Worm (Caenorhabditis elegans) whole organism, dauer: ENCODE measurements around the gene lgc-43.

Experiments used
- unc-62 ChIP-seq: sonication (generic microtip); optimal IDR thresholded peaks from 2 replicates; lab custom pipeline; 2017; ENCODE audit warnings: missing biosample characterization, missing genetic modification reagents, missing genetic modification characterization

The lgc-43 gene

DNA sequence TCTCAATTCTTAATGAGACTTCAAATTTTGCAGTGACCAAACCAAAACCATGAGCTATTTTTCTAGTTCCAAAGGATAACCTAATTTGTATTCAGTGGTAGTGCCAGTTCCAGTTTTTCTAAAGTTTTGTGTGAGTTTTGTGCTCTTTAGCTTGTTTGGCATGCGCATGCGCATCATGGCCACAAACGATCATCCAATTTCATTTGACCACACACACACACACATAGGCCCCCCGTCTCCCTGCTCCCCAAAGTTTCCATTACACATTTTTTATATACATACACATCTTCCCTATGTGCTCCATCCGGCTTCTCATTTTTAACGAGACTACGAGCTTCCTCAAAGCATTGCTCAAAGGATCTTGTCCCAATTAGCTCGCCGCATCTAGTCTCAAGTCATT, 4.0 kb upstream of the lgc-43 start:
- no peak for TF ChIP-seq unc-62 (GFP tag; lab: Kevin White, UChicago)

DNA sequence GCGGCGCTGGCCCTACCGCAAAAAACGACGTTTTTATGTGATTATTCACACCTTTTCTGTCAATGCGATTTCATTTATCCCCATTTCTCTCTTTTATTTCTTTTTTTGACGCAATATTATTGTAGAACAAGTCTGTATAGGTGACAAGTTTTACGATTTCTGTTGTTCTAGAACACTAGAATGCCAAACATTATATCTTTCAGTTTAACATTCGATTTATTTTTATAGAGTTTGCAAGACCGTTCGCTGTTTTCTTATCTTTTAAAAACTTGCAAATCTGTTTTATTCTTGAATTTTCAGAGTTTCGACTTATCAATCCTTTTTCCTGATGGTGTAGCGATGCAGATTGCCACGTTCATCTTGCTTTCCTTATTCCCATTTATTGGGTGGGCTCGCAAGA, 2.4 kb upstream of the lgc-43 start, which contains the start of gene efn-2:
Gene efn-2, plus strand, starts transcription at position 301 of the 400 bp plus-strand sequence.
- no peak for TF ChIP-seq unc-62 (GFP tag; lab: Kevin White, UChicago)

DNA sequence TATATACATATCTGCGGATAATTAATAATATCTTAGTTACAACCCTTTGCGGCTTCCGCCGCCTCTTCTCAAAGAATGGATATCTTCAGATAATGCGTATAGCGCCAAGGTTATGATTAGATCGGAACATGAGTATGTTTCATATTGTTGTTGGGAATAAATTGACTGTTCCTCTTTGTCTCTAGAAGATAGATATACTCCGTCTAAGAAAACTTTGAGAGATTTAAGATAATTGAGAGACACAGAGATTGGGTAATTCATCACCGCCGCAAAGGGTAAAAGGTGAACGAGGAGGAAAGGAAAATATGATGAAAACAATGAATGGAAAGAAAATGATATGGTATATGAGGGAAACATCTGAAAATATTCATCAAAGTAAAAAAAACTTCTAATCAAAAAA, 1.8 kb upstream of the lgc-43 start:
- TF ChIP-seq unc-62 (GFP tag; lab: Kevin White, UChicago) = no peak

DNA sequence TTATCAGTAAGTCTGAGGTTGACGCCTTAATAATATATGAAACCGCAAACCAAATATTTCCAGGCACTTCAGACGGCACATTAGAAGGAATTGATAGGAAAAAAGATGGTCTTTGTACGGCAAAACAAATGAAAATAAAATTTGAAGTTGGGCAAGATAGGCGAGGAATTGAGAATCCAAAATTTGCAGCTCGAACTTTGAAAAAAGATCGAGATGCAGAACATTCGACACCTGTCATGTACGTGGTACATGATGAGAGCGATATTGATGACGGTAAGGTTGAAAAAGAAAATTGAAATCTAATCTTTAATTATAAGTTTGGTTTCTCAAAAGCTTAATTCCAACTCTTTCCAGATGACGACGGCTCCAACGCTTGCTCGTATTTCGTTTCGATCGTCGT, 867 bp upstream of the lgc-43 start:
- no peak for TF ChIP-seq unc-62 (GFP tag; lab: Kevin White, UChicago)

DNA sequence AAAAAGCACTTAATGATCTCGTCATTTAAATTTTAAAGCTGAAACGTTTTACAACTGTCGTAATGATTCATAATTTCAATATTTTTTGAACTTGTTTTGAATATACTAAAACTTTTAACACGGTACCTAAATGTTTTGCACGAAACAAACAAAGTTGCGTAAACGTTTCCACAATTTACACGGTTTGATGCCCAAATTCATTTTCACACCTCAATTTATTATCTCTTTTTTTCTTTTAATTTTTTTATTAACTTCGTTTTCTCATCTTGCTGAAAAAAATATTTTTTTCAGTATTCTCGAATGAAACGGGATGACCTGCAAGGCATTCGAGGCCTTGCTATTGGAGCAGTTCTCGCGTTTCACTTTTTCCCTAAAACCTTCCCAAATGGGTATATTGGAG, 5.8 kb downstream of the lgc-43 start, which contains the start of gene oac-8:
Gene oac-8, plus strand, starts transcription at position 301 of the 400 bp plus-strand sequence.
- no peak for TF ChIP-seq unc-62 (GFP tag; lab: Kevin White, UChicago)

DNA sequence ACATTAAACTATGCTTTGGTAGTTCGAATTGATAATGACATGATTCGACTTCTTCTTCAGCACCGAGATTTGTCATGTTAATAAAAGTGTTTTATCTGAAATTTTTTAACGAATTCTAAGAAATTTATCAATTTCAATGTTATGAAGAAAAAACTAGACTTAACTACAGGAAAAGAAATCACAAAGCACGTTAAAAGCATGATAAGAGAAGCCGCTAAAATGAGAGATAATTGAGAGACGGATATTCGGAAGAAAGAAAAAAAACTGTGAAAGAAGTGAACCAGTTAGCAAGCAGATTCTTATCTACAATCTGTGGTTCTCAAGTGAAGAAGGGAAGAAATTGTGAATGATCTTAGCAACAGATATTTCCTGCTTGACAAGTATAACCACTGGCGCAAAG, 10.6 kb downstream of the lgc-43 start, which contains the start of gene C43F9.4:
Gene C43F9.4, minus strand, starts transcription at position 101 of the 400 bp plus-strand sequence.
- no peak for TF ChIP-seq unc-62 (GFP tag; lab: Kevin White, UChicago)

DNA sequence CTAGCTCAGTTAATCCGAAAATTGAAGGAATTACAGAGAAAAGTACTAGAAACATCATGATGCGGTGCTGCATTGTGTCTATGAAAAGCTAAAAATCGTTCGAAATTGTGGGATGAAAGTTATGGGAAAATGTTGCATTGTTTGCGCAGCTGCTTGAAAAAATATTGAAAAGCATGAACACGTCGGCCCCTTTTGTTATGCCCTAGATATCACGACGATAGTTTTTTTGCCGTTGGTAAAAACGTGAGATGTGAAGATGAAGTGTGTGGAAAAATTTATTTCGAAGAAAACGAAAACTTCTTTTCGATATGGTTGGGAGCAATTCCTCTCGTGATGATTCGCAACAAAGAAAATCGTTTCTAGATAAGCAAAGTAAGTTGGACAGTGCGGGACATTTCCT, 12.2 kb downstream of the lgc-43 start, which contains the start of the genes C43F9.5 and nkb-2:
Gene C43F9.5, minus strand, starts transcription at position 101 of the 400 bp plus-strand sequence.
Gene nkb-2, plus strand, starts transcription at position 277 of the 400 bp plus-strand sequence.
- TF ChIP-seq unc-62 (GFP tag; lab: Kevin White, UChicago) = no peak

DNA sequence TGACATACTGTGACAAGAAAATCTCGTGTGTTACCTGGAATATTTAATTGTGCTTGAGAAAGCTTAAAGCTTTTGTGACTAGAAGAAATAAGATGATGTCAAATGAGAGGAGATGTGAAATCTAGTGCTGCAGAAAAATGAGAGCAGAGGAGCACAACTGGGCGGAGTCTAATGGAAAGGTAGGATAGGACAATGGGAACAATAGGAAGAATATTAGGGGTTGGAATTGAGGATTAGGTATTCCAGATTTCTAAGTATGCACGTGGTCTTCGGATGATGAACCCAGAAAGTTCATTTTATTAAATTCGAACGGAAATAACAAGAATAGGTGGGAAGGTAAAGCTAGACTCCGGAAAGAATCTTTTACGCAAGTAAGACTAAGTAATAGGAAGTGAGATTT, 15.1 kb downstream of the lgc-43 start, which contains the start of gene C43F9.7:
Gene C43F9.7, minus strand, starts transcription at position 101 of the 400 bp plus-strand sequence.
- no peak for TF ChIP-seq unc-62 (GFP tag; lab: Kevin White, UChicago)

DNA sequence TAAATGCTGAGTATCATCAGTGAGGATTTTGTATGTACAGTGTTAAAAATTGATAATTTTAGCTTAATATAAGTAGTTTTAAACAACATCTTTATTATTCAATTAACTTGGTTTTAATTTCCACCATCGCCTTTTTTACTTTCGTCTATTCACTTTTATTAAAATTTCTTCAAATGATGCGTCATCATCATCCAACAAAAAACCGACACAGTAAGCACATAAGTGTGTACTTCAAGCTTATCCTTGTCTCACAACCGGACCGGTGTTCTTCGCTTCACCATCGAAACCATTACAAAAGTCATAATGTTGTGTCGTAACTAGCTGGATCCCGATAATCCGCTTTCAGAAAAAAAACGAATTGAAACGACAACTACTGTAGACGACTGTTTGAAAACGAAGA, 18.0 kb downstream of the lgc-43 start, which contains the start of gene C43F9.11:
Gene C43F9.11, plus strand, starts transcription at position 301 of the 400 bp plus-strand sequence.
- TF ChIP-seq unc-62 (GFP tag; lab: Kevin White, UChicago) = no peak

DNA sequence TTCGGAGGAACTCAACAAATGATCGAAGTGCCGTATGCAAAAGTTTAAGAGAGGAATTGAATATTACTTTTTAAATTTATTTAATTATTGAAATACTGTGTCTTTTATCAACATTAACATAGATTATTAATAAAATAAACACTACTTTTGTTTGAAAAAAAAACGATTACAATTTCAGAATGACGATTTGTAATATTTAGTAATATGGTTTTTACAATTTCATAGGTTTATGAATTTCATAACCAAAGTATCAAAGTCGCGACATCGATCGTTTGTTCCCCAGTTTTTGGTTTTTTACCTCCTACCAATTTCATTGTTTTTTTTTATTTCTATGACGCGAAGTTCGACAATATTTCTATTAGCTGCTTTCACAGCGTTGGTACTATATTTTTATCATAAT, 21.5 kb downstream of the lgc-43 start, which contains the start of gene R09H10.1:
Gene R09H10.1, plus strand, starts transcription at position 301 of the 400 bp plus-strand sequence.
- no peak for TF ChIP-seq unc-62 (GFP tag; lab: Kevin White, UChicago)

DNA sequence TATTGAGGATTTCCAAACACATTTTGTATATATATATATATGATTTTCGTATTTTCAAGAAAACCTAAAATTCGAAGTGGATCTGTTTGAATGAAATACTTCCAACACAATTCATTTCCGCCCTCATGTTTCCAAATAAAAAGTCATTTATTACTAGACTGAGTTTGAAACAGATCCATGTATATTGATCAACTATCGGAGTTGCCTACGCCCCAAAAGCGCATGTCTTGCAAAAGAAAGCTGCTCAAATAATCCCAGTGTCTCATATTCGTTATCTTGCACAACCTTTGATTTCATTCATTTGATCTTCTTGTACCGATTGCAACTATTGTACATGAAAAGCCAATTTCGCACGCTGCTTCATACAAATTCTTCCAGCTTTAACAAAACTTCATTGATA, 24.2 kb downstream of the lgc-43 start, which contains the start of gene R09H10.2:
Gene R09H10.2, plus strand, starts transcription at position 301 of the 400 bp plus-strand sequence.
- TF ChIP-seq unc-62 (GFP tag; lab: Kevin White, UChicago) = no peak

DNA sequence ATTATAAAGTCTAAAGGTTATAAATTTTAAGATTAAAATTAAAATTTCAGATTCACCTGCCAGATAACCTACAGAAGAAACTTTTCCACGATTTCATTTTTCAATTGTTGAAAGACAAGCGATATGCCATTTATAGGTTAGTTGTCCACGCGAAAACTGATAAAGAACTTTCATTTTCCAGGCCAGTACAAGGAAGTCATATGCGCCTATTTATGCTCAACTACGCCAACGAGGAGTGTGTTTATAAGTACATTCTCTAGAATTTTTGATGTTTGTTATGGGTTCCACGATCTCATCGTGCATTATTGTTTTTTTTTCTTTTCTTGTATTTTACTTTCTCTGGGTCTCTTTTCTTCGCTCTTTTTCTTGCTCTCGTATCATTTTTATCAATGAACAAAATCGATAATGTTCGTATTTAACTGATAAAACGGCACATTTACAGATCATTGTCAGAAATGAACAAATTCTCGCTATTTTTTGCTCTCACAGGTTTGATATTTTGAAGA, 28.2 kb downstream of the lgc-43 start, which contains the start of gene R09H10.3:
Gene R09H10.3, plus strand, starts transcription at position 456 of the 506 bp plus-strand sequence.
- TF ChIP-seq unc-62 (GFP tag; lab: Kevin White, UChicago) = no peak

DNA sequence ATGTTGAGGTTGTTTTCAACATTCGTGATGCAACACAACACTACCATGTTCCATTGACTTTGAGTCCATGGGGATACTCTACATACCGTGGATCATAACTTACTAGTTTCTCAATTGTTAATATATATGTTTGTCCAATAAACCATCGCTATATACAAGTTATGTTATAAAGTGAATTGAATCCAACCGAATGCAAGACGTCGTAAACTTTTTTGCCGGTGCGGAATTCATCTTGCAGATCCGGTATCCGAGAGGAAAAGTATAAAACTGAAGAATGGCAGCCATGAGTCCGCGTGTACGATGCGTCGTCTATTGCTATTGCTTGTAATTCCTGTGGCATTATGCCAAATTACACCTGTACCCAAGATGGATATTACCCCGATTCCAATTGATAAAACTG, 29.8 kb downstream of the lgc-43 start, which contains the start of gene R09H10.6:
Gene R09H10.6, plus strand, starts transcription at position 301 of the 400 bp plus-strand sequence.
- TF ChIP-seq unc-62 (GFP tag; lab: Kevin White, UChicago) = no peak

DNA sequence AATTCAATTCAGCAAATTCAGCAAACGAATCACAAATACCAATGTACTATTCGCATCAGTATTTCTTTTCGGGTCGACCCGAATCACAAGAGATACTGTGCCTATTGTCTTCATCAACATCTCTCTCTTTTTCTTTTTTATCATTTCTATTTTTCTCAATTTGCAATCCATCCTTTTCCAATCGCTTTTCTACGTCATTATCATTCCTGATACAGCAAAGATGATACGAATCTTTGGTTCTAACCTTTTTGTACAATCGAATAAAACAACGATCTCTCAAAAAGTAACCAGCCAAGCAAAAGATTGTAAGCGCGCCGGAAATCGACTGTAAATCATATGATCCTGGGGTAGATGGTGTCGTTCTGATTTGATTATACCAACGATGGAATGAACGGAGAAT, 31.5 kb downstream of the lgc-43 start:
- TF ChIP-seq unc-62 (GFP tag; lab: Kevin White, UChicago) = no peak

DNA sequence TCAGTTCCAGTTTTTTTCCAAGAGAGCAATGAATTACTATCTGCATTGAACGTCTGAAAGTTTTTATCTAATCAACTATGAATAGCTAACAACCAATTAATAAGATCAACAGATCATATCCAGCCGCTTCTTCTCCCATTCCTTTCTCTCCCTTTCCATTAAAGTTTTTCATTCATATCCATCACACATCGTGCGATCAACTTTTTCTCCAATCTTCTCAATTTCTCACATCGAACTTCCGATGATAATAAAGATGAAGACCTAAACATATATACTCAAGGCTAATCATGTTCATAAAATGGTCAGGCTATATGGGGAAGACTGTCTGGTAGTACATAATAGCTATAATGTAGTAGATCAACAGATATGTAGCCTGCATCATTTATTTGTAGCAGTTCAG, 33.8 kb downstream of the lgc-43 start:
- no peak for TF ChIP-seq unc-62 (GFP tag; lab: Kevin White, UChicago)

DNA sequence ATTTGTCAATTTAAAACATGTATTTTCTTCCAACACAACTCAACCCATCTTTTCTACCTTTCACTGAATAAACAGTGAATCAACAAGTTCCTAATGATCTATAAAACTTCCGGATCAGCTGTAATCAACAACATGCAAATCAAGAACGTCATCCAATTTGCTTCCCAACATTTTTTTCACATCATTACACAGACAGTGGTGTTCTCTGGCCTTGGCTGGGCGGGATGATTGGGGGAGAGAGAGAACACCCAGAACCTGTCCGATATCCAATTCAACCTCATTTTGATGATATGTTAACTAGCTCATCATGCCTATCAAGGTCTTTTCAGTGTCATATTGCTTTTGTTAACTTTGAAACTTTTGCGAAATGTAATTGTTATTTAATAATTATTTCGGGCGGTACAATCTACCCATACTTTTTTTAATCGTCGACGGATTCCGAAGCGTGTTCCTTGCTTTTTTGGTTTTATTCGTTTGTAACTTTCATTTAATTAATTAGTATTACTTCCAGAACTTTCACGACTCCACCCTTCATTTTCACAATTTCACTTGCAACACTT, 36.5 kb downstream of the lgc-43 start, which contains the start of gene ptr-14:
Gene ptr-14, plus strand, starts transcription at position 510 of the 560 bp plus-strand sequence.
- TF ChIP-seq unc-62 (GFP tag; lab: Kevin White, UChicago) = no peak
